Worm (Caenorhabditis elegans): ENCODE measurements around the gene srz-99.

ce11 chrV:16683359-16683758 lies 46.7 kb upstream of the srz-99 start:
- TF ChIP-seq lim-6 (tag; optimal IDR thresholded peaks at IDR 0.05) (no peak), ceh-9 (tag; optimal IDR thresholded peaks at IDR 0.05) (no peak), pha-4 (tag; optimal IDR thresholded peaks at IDR 0.05) (no peak), ama-1 (optimal IDR thresholded peaks at IDR 0.05) (no peak), fkh-10 (GFP tag; optimal IDR thresholded peaks at IDR 0.05) (no peak), elt-2 (tag; optimal IDR thresholded peaks at IDR 0.05) (no peak), nhr-11 (tag; optimal IDR thresholded peaks at IDR 0.05) (no peak), madf-2 (tag; optimal IDR thresholded peaks at IDR 0.05) (no peak), ztf-16 (tag; optimal IDR thresholded peaks at IDR 0.05) (no peak), unc-42 (tag; optimal IDR thresholded peaks at IDR 0.05) (no peak), F13H6.1 (tag; optimal IDR thresholded peaks at IDR 0.05) (no peak), C08G9.2 (tag; optimal IDR thresholded peaks at IDR 0.05) (no peak), ceh-48 (tag; optimal IDR thresholded peaks at IDR 0.05) (no peak)
